Fruit fly (Drosophila melanogaster): Measurements from ENCODE around the gene CG3609.

Gene CG3609

dm6 chr2L:2394872-2395271, 20.4 kb upstream of the CG3609 start (continued):
- TF ChIP-seq CG13424 (tag; optimal IDR thresholded peaks at IDR 0.05), result peak; percentile 10
- peak; percentile 40 for TF ChIP-seq gem (tag; optimal IDR thresholded peaks at IDR 0.05)
- TF ChIP-seq CG17328 (GFP tag; IDR thresholded peaks at IDR 0.05), result peak; percentile 45; the same call in 1 of the 2 replicates
- no peak for TF ChIP-seq CG6813 (GFP tag; optimal IDR thresholded peaks at IDR 0.05)
- TF ChIP-seq CG15269 (tag; optimal IDR thresholded peaks at IDR 0.05), result peak; percentile 3
- no peak for TF ChIP-seq sr (GFP tag; IDR thresholded peaks at IDR 0.05)
- TF ChIP-seq CG7556 (GFP tag; optimal IDR thresholded peaks at IDR 0.05), result peak; percentile 16
- TF ChIP-seq nerfin-1 (tag; optimal IDR thresholded peaks at IDR 0.05), result no peak
- no peak for TF ChIP-seq Meics (GFP tag; optimal IDR thresholded peaks at IDR 0.05)
- no peak for TF ChIP-seq ham (GFP tag; IDR thresholded peaks at IDR 0.05)
- no peak for TF ChIP-seq Ets97D (GFP tag; optimal IDR thresholded peaks at IDR 0.05)
- TF ChIP-seq bab2 (GFP tag; optimal IDR thresholded peaks at IDR 0.05), result no peak
- no peak for TF ChIP-seq zen (tag; optimal IDR thresholded peaks at IDR 0.05)
- TF ChIP-seq sens (GFP tag), result peak; percentile 6
- no peak for TF ChIP-seq CG9797 (GFP tag; optimal IDR thresholded peaks at IDR 0.05)
- 0 out of 2 replicates have a peak, but pooled peaks have one; percentile 9 for TF ChIP-seq Xrp1 (GFP tag; IDR thresholded peaks at IDR 0.05)
- TF ChIP-seq CG2712 (tag; optimal IDR thresholded peaks at IDR 0.05), result no peak
- peak; percentile 37 for TF ChIP-seq Sox102F (GFP tag; optimal IDR thresholded peaks at IDR 0.05)
- no peak for TF ChIP-seq H15 (GFP tag; IDR thresholded peaks at IDR 0.05)
- TF ChIP-seq kay (GFP tag; optimal IDR thresholded peaks at IDR 0.05), result no peak
- TF ChIP-seq prd (optimal IDR thresholded peaks at IDR 0.05), result no peak
- TF ChIP-seq prd (GFP tag; IDR thresholded peaks at IDR 0.05), result no peak
- no peak for TF ChIP-seq CG12659 (GFP tag; optimal IDR thresholded peaks at IDR 0.05)
- TF ChIP-seq phol (tag; optimal IDR thresholded peaks at IDR 0.05), result no peak
- no peak for TF ChIP-seq CG7271 (tag; optimal IDR thresholded peaks at IDR 0.05)
- TF ChIP-seq Fer1 (GFP tag; optimal IDR thresholded peaks at IDR 0.05), result peak; percentile 18
- no peak for TF ChIP-seq grn (GFP tag; optimal IDR thresholded peaks at IDR 0.05)
- no peak for TF ChIP-seq tll (GFP tag; optimal IDR thresholded peaks at IDR 0.05)
- peak in 1 of 2 experiments; percentile 6 for TF ChIP-seq Hr51 (GFP tag; optimal IDR thresholded peaks at IDR 0.05)
- TF ChIP-seq ATbp (GFP tag; optimal IDR thresholded peaks at IDR 0.05), result peak; percentile 3
- TF ChIP-seq CG7987 (GFP tag; optimal IDR thresholded peaks at IDR 0.05), result no peak
- TF ChIP-seq CG2678 (tag; optimal IDR thresholded peaks at IDR 0.05), result peak; percentile 36
- TF ChIP-seq CG16779 (GFP tag; IDR thresholded peaks at IDR 0.05), result no peak
- TF ChIP-seq Antp (GFP tag; optimal IDR thresholded peaks at IDR 0.05), result no peak
- TF ChIP-seq lab (GFP tag; optimal IDR thresholded peaks at IDR 0.05), result peak; percentile 35
- no peak for TF ChIP-seq aop (GFP tag; IDR thresholded peaks at IDR 0.05)
- peak; percentile 40 for TF ChIP-seq CG11504 (tag; optimal IDR thresholded peaks at IDR 0.05)
- no peak for TF ChIP-seq repo (GFP tag; optimal IDR thresholded peaks at IDR 0.05)
- no peak for TF ChIP-seq Spps (tag; optimal IDR thresholded peaks at IDR 0.05)
- no peak for TF ChIP-seq NK7.1 (GFP tag; optimal IDR thresholded peaks at IDR 0.05)
- no peak for TF ChIP-seq CG14014 (GFP tag; IDR thresholded peaks at IDR 0.05)
- TF ChIP-seq Rfx (GFP tag; IDR thresholded peaks at IDR 0.05), result no peak
- TF ChIP-seq YL-1 (GFP tag; optimal IDR thresholded peaks at IDR 0.05), result no peak
- TF ChIP-seq CG34376 (GFP tag; optimal IDR thresholded peaks at IDR 0.05), result no peak
- TF ChIP-seq esg (GFP tag; conservative IDR thresholded peaks at IDR 0.05), result no peak
- no peak for TF ChIP-seq unpg (GFP tag; optimal IDR thresholded peaks at IDR 0.05)
- TF ChIP-seq kah (GFP tag; optimal IDR thresholded peaks at IDR 0.05), result no peak
- TF ChIP-seq Ada2b (GFP tag; IDR thresholded peaks at IDR 0.05), result no peak
- TF ChIP-seq CG17361 (GFP tag; IDR thresholded peaks at IDR 0.05), result no peak
- TF ChIP-seq row (GFP tag; IDR thresholded peaks at IDR 0.05), result peak; percentile 47; the same call in 2 of the 3 replicates
- TF ChIP-seq Oaz (GFP tag; IDR thresholded peaks at IDR 0.05), result no peak
